Worm (Caenorhabditis elegans): ENCODE data around the gene K01D12.1.

The K01D12.1 gene

ce11 chrV:12412321-12412720 lies 35.0 kb downstream of the K01D12.1 start:
- TF ChIP-seq ztf-18 (tag; optimal IDR thresholded peaks at IDR 0.05), result no peak
- no peak for TF ChIP-seq mes-4 (tag; optimal IDR thresholded peaks at IDR 0.05)
- TF ChIP-seq lin-35 (GFP tag; optimal IDR thresholded peaks at IDR 0.05), result no peak
- TF ChIP-seq Y53F4B.3 (GFP tag; IDR thresholded peaks at IDR 0.05), result no peak
- TF ChIP-seq let-526 (GFP tag; IDR thresholded peaks at IDR 0.05), result no peak
- TF ChIP-seq aptf-2 (GFP tag; conservative IDR thresholded peaks at IDR 0.05), result no peak
- TF ChIP-seq hlh-26 (GFP tag; conservative IDR thresholded peaks at IDR 0.05), result no peak
- no peak for TF ChIP-seq snpc-4 (GFP tag; optimal IDR thresholded peaks at IDR 0.05)
- TF ChIP-seq snpc-4 (tag; optimal IDR thresholded peaks at IDR 0.05), result no peak
- no peak for TF ChIP-seq dox-1 (GFP tag; IDR thresholded peaks at IDR 0.05)
- TF ChIP-seq F39B2.1 (GFP tag; IDR thresholded peaks at IDR 0.05), result no peak
- TF ChIP-seq snpc-1.3 (tag; optimal IDR thresholded peaks at IDR 0.05; ENCODE audit: insufficient read depth), result no peak
- TF ChIP-seq lsy-27 (tag; optimal IDR thresholded peaks at IDR 0.05; ENCODE audit: borderline replicate concordance, insufficient read depth), result no peak
- no peak for TF ChIP-seq aptf-3 (GFP tag; IDR thresholded peaks at IDR 0.05)
- TF ChIP-seq ceh-40 (GFP tag; IDR thresholded peaks at IDR 0.05), result no peak
- TF ChIP-seq lsl-1 (GFP tag; optimal IDR thresholded peaks at IDR 0.05), result no peak
- no peak for TF ChIP-seq ceh-58 (GFP tag; IDR thresholded peaks at IDR 0.05)
- TF ChIP-seq ztf-26 (tag; optimal IDR thresholded peaks at IDR 0.05), result no peak
- TF ChIP-seq madf-10 (tag; optimal IDR thresholded peaks at IDR 0.05), result no peak
- TF ChIP-seq gei-17 (GFP tag; optimal IDR thresholded peaks at IDR 0.05), result no peak

DNA sequence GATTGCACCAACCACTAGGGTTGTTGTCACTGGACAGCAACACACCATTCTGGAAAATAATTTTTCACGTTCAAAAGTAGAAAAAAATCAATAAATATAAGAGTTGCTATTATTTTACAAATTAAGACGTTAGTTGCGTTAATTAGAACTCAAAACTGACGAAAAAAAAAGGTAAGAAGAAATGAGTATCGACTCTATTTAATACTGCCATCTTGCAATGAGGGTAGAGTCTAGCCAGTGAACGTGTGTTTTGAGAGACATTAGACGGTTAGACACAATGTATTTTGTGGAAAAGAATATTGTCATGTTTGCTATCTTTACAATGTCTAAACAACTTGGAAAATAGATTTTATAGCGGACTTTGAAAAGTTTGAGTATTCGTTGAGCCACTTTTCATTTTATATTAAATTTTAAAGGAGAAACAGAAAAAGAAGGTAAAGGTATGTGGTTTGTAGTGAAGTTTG lies 36.3 kb downstream of the K01D12.1 start, which contains the start of gene cdr-6:
TSS of gene cdr-6 (minus strand) at position 51 of the 464 bp plus-strand sequence.
- TF ChIP-seq attf-3 (GFP tag; conservative IDR thresholded peaks at IDR 0.05) (no peak), hmg-1.2 (GFP tag; IDR thresholded peaks at IDR 0.05) (peak; percentile 44; the same call in 1 of the 2 replicates), F57A8.1 (GFP tag; optimal IDR thresholded peaks at IDR 0.05) (no peak), bed-2 (GFP tag; IDR thresholded peaks at IDR 0.05) (no peak), repo-1 (tag; optimal IDR thresholded peaks at IDR 0.05) (no peak), attf-5 (GFP tag; optimal IDR thresholded peaks at IDR 0.05) (no peak), nhr-80 (tag; optimal IDR thresholded peaks at IDR 0.05) (peak; percentile 15), B0261.1 (tag; optimal IDR thresholded peaks at IDR 0.05) (no peak), D2030.7 (GFP tag; IDR thresholded peaks at IDR 0.05) (no peak)

ce11 chrV:12414362-12414761 lies 37.0 kb downstream of the K01D12.1 start:
- TF ChIP-seq C06A6.2 (GFP tag; conservative IDR thresholded peaks at IDR 0.05) (no peak), ceh-58 (GFP tag; IDR thresholded peaks at IDR 0.05) (no peak), ceh-27 (GFP tag; optimal IDR thresholded peaks at IDR 0.05) (no peak), athp-1 (tag; optimal IDR thresholded peaks at IDR 0.05) (no peak), ZK185.1 (tag; optimal IDR thresholded peaks at IDR 0.05; ENCODE audit: poor library complexity, severe bottlenecking) (no peak), dpff-1 (tag; optimal IDR thresholded peaks at IDR 0.05) (no peak), nhr-80 (tag; optimal IDR thresholded peaks at IDR 0.05) (peak; percentile 0)

ce11 chrV:12415656-12416055 lies 38.3 kb downstream of the K01D12.1 start, which contains the start of gene cdr-2:
TSS of gene cdr-2 (minus strand) at chrV:12415709.
- TF ChIP-seq snpc-1.3 (tag; optimal IDR thresholded peaks at IDR 0.05; ENCODE audit: insufficient read depth) (no peak), bed-1 (GFP tag; IDR thresholded peaks at IDR 0.05) (no peak), nhr-80 (tag; optimal IDR thresholded peaks at IDR 0.05) (peak; percentile 73), cebp-1 (GFP tag; IDR thresholded peaks at IDR 0.05) (peak; percentile 47; the same call in 1 of the 2 replicates), cebp-1 (tag; optimal IDR thresholded peaks at IDR 0.05) (no peak), mcd-1 (GFP tag; IDR thresholded peaks at IDR 0.05) (no peak)

All from whole organism, young adult.